Worm (Caenorhabditis elegans) whole organism, L4/young adult: ENCODE measurements around the gene clec-179.

Experiments
- W03F9.2 ChIP-seq: fragments of 150-350 bp; optimal IDR thresholded peaks from 2 replicates; lab custom pipeline; 2014; ENCODE audit warnings: missing biosample characterization, missing genetic modification characterization
- dao-5 ChIP-seq: sonication (generic microtip); optimal IDR thresholded peaks from 2 replicates; lab custom pipeline; 2016; ENCODE audit warnings: missing genotype, missing genetic modification characterization, moderate library complexity, missing compliant biosample characterization
- him-1 ChIP-seq: sonication (generic microtip); optimal IDR thresholded peaks from 2 replicates; lab custom pipeline; 2016; ENCODE audit warnings: missing genotype, missing genetic modification reagents, missing genetic modification characterization, missing compliant biosample characterization

- TF ChIP-seq W03F9.2 (tag; lab: Kevin White, UChicago) (no peak), him-1 (tag; lab: Kevin White, UChicago) (no peak), dao-5 (tag; lab: Kevin White, UChicago) (no peak)
These were observed 31.1 kb downstream of the clec-179 start, which contains the start of gene C34D4.3 for ce11 chrIV:7153362-7153761.
